Worm (Caenorhabditis elegans) whole organism, L4/young adult: Measurements from ENCODE around the gene srx-102.

Source experiments
- W03F9.2 ChIP-seq: fragments of 150-350 bp; optimal IDR thresholded peaks from 2 replicates; lab custom pipeline; 2014; ENCODE audit warnings: missing biosample characterization, missing genetic modification characterization
- dao-5 ChIP-seq: sonication (generic microtip); optimal IDR thresholded peaks from 2 replicates; lab custom pipeline; 2016; ENCODE audit warnings: missing genotype, missing genetic modification characterization, moderate library complexity, missing compliant biosample characterization
- him-1 ChIP-seq: sonication (generic microtip); optimal IDR thresholded peaks from 2 replicates; lab custom pipeline; 2016; ENCODE audit warnings: missing genotype, missing genetic modification reagents, missing genetic modification characterization, missing compliant biosample characterization

ce11 chrII:3721016-3721415 is 26.5 kb upstream of the srx-102 start, which contains the start of gene C46E10.3:
- no peak for TF ChIP-seq W03F9.2 (tag; lab: Kevin White, UChicago)
- no peak for TF ChIP-seq dao-5 (tag; lab: Kevin White, UChicago)
- no peak for TF ChIP-seq him-1
